Worm (Caenorhabditis elegans) whole organism, L1 larva: ENCODE measurements around the gene arl-3.
A peak's percentile ranks its signal among the peaks of the same experiment; 100 is the strongest.

Experiments used
- C04F5.9 ChIP-seq: sonication (generic microtip); optimal IDR thresholded peaks from 2 replicates; lab custom pipeline; 2016; ENCODE audit warnings: missing genetic modification characterization, missing compliant biosample characterization
- alr-1 ChIP-seq: fragments of 200-800 bp; sonication (Bioruptor generic); optimal IDR thresholded peaks from 2 replicates; lab custom pipeline; 2018; ENCODE audit warnings: borderline replicate concordance, mild to moderate bottlenecking, missing genetic modification characterization, missing compliant biosample characterization
- dsc-1 ChIP-seq: sonication (generic microtip); optimal IDR thresholded peaks from 2 replicates; lab custom pipeline; 2016; ENCODE audit warnings: mild to moderate bottlenecking, missing genetic modification characterization, missing compliant biosample characterization
- efl-1 ChIP-seq, 4 experiments: fragments of 150-350 bp; optimal IDR thresholded peaks in 3 of 4; peaks in 1 of 4; 1 replicate in 1 of 4; 2 replicates in 3 of 4; lab custom pipeline; 2014; ENCODE audit warnings: missing biosample characterization in 2 of 4, missing genetic modification characterization in 2 of 4, missing genetic modification reagents in 2 of 4
- egl-13 ChIP-seq: sonication (generic microtip); optimal IDR thresholded peaks from 2 replicates; lab custom pipeline; 2016; ENCODE audit warnings: missing genotype, missing genetic modification reagents, missing genetic modification characterization, missing compliant biosample characterization
- fos-1 ChIP-seq: fragments of 150-350 bp; optimal IDR thresholded peaks from 2 replicates; lab custom pipeline; 2014; ENCODE audit warnings: missing biosample characterization, missing genetic modification characterization
- grh-1 ChIP-seq: fragments of 200-800 bp; sonication (Bioruptor generic); IDR thresholded peaks from 2 replicates; pipeline ENCODE4 v1.3.6; 2022; ENCODE audit warnings: missing genetic modification reagents, missing genetic modification characterization, missing compliant biosample characterization
- hlh-4 ChIP-seq: sonication (generic microtip); optimal IDR thresholded peaks from 2 replicates; lab custom pipeline; 2016; ENCODE audit warnings: mild to moderate bottlenecking, missing genetic modification characterization, missing compliant biosample characterization
- hpl-2 ChIP-seq: fragments of 150-350 bp; optimal IDR thresholded peaks from 2 replicates; lab custom pipeline; 2014; ENCODE audit warnings: missing biosample characterization, missing genetic modification reagents, missing genetic modification characterization
- isw-1 ChIP-seq: fragments of 200-800 bp; sonication (Bioruptor generic); IDR thresholded peaks from 2 replicates; pipeline ENCODE4 v1.3.6; 2022; ENCODE audit warnings: missing genetic modification characterization, missing compliant biosample characterization
- jun-1 ChIP-seq: fragments of 150-350 bp; optimal IDR thresholded peaks from 2 replicates; lab custom pipeline; 2014; ENCODE audit warnings: missing biosample characterization, missing genetic modification reagents, missing genetic modification characterization
- lin-15B ChIP-seq: fragments of 150-350 bp; sonication (generic microtip); optimal IDR thresholded peaks from 3 replicates; lab custom pipeline; 2014; ENCODE audit warnings: missing biosample characterization, missing genetic modification characterization
- lin-39 ChIP-seq: fragments of 150-350 bp; optimal IDR thresholded peaks from 2 replicates; lab custom pipeline; 2014; ENCODE audit warnings: missing biosample characterization, missing genetic modification reagents, missing genetic modification characterization
- lir-3 ChIP-seq: sonication (generic microtip); optimal IDR thresholded peaks from 2 replicates; lab custom pipeline; 2016; ENCODE audit warnings: mild to moderate bottlenecking, missing genetic modification characterization, moderate library complexity, missing compliant biosample characterization; ENCODE audit not compliant: poor library complexity
- lsy-2 ChIP-seq, 2 experiments: fragments of 150-350 bp; optimal IDR thresholded peaks; 2 replicates each; lab custom pipeline; 2014; ENCODE audit warnings: missing biosample characterization in 2 of 2, missing genetic modification characterization in 2 of 2
- mab-9 ChIP-seq: fragments of 200-800 bp; sonication (Bioruptor generic); IDR thresholded peaks from 2 replicates; pipeline ENCODE4 v1.3.6; 2022; ENCODE audit warnings: missing genetic modification reagents, missing genetic modification characterization, missing compliant biosample characterization
- nhr-11 ChIP-seq: fragments of 150-350 bp; optimal IDR thresholded peaks from 2 replicates; lab custom pipeline; 2014; ENCODE audit warnings: missing biosample characterization, missing genetic modification characterization
- nhr-12 ChIP-seq: sonication (generic microtip); optimal IDR thresholded peaks from 2 replicates; lab custom pipeline; 2017; ENCODE audit warnings: missing biosample characterization, missing genetic modification characterization
- nhr-28 ChIP-seq: fragments of 150-350 bp; optimal IDR thresholded peaks from 2 replicates; lab custom pipeline; 2014; ENCODE audit warnings: missing biosample characterization, missing genetic modification characterization
- nhr-47 ChIP-seq: sonication (generic microtip); optimal IDR thresholded peaks from 2 replicates; lab custom pipeline; 2016; ENCODE audit warnings: mild to moderate bottlenecking, missing genetic modification characterization, moderate library complexity, missing compliant biosample characterization
- nhr-76 ChIP-seq: sonication (generic microtip); optimal IDR thresholded peaks from 2 replicates; lab custom pipeline; 2017; ENCODE audit warnings: missing biosample characterization, missing genetic modification characterization
- nhr-77 ChIP-seq: fragments of 150-350 bp; optimal IDR thresholded peaks from 2 replicates; lab custom pipeline; 2014; ENCODE audit warnings: missing biosample characterization, missing genetic modification characterization
- pax-3 ChIP-seq: fragments of 200-800 bp; sonication (Bioruptor generic); optimal IDR thresholded peaks from 2 replicates; lab custom pipeline; 2018; ENCODE audit warnings: mild to moderate bottlenecking, missing genetic modification characterization, moderate library complexity, missing compliant biosample characterization
- swsn-7 ChIP-seq: sonication (generic microtip); optimal IDR thresholded peaks from 2 replicates; lab custom pipeline; 2016; ENCODE audit warnings: missing genetic modification characterization, missing compliant biosample characterization
- unc-130 ChIP-seq: fragments of 150-350 bp; optimal IDR thresholded peaks from 2 replicates; lab custom pipeline; 2017; ENCODE audit warnings: missing biosample characterization, missing genetic modification characterization, inconsistent platforms
- unc-98 ChIP-seq: fragments of 200-800 bp; sonication (Bioruptor generic); IDR thresholded peaks from 2 replicates; pipeline ENCODE4 v1.3.6; 2022; ENCODE audit warnings: missing genetic modification characterization, missing compliant biosample characterization
- vab-15 ChIP-seq: sonication (generic microtip); optimal IDR thresholded peaks from 2 replicates; lab custom pipeline; 2017; ENCODE audit warnings: missing genotype, mild to moderate bottlenecking, missing genetic modification characterization, missing compliant biosample characterization

Gene arl-3

DNA sequence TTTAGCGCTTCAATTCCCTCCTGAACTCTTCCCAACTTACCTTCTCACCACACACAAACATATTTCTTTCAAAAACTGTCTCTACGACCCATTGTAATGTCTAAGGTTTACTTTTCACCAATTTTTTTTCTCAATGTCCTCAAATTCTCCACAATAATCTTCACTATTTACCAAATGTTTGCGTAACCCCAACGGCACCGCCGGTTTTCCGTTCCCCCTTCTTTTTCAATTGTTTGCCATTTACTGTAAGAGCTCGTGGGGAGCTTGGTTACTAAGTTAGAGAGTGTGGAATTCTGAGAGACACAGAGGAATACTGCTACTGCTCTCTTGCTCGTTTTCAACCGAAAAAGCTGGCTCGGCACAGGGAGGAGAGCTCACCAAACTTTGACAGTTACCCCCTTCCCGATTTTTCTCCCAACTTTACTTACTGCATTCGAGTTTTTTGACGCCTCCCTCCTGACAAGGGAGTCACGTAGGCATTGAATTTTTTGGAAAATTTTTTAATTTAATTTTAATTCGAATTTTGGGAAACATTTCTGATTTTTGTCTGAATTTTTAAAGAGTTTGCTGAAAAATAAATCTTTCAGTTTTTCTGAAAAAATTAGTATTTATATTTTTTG lies 35.6 kb upstream of the arl-3 start:
- no peak for TF ChIP-seq dsc-1
- TF ChIP-seq swsn-7 (tag; lab: Kevin White, UChicago) = no peak
- TF ChIP-seq nhr-77 = peak; percentile 71
- peak in 1 of 2 experiments; percentile 4 for TF ChIP-seq lsy-2 (tag; optimal IDR thresholded peaks at IDR 0.05; lab: Kevin White, UChicago)
- TF ChIP-seq lin-15B (tag; lab: Kevin White, UChicago) = no peak
- TF ChIP-seq efl-1 (optimal IDR thresholded peaks at IDR 0.05; lab: Kevin White, UChicago) = no peak
- TF ChIP-seq efl-1 (GFP tag; optimal IDR thresholded peaks at IDR 0.05 in 1 of 2; lab: Kevin White, UChicago) = peak in 1 of 2 experiments; percentile 91

DNA sequence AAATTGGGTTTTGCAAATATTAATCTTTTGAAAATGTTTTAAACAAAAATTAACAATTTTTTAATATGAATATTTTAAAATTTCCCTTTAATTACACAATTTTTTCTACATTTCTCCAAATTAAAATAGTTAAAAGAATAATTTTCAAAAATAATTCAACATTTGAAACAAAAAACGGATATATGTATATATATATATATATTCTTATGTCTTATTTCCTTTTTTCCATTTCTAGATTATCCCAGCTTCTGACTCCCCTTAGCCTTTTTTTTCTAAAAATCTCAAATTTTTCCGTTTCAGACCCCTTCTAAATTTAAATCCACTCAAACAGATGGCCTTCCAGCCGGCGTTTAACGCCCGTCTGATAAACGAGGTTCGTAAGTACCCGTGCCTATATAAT lies 33.0 kb upstream of the arl-3 start, which contains the start of gene madf-5:
madf-5 (plus strand) TSS at position 301 of the 400 bp plus-strand sequence.
- TF ChIP-seq grh-1 = no peak
- no peak for TF ChIP-seq unc-98 (GFP tag; lab: Robert Waterston, UW)
- TF ChIP-seq swsn-7 (tag; lab: Kevin White, UChicago) = no peak
- no peak for TF ChIP-seq nhr-28 (tag; lab: Kevin White, UChicago)
- no peak for TF ChIP-seq nhr-12 (tag; lab: Kevin White, UChicago)
- no peak for TF ChIP-seq lin-15B (tag; lab: Kevin White, UChicago)
- TF ChIP-seq mab-9 (GFP tag; lab: Robert Waterston, UW) = no peak
- TF ChIP-seq C04F5.9 (tag; lab: Kevin White, UChicago) = no peak
- TF ChIP-seq jun-1 (tag; lab: Kevin White, UChicago) = no peak
- no peak for TF ChIP-seq fos-1 (tag; lab: Kevin White, UChicago)
- TF ChIP-seq hlh-4 (tag; lab: Kevin White, UChicago) = no peak

- TF ChIP-seq dsc-1 = no peak
- TF ChIP-seq isw-1 (GFP tag; lab: Robert Waterston, UW) = no peak
- no peak for TF ChIP-seq egl-13 (tag; lab: Kevin White, UChicago)
- no peak for TF ChIP-seq nhr-47
- no peak for TF ChIP-seq unc-130 (tag; lab: Kevin White, UChicago)
- no peak for TF ChIP-seq nhr-11 (tag; lab: Kevin White, UChicago)
- TF ChIP-seq lir-3 (tag; lab: Kevin White, UChicago) = no peak
- no peak for TF ChIP-seq nhr-76 (tag; lab: Kevin White, UChicago)
- no peak for TF ChIP-seq alr-1 (tag; lab: Kevin White, UChicago)
- TF ChIP-seq hpl-2 (GFP tag; lab: Kevin White, UChicago) = no peak
Measured at ce11 chrII:14574790-14575189, 31.5 kb upstream of the arl-3 start.

ce11 chrII:14576429-14576828 lies 29.8 kb upstream of the arl-3 start, which contains the start of gene C01G12.13:
Gene C01G12.13, plus strand, starts transcription at chrII:14576729.
- TF ChIP-seq pax-3 (tag; lab: Kevin White, UChicago) = no peak

DNA sequence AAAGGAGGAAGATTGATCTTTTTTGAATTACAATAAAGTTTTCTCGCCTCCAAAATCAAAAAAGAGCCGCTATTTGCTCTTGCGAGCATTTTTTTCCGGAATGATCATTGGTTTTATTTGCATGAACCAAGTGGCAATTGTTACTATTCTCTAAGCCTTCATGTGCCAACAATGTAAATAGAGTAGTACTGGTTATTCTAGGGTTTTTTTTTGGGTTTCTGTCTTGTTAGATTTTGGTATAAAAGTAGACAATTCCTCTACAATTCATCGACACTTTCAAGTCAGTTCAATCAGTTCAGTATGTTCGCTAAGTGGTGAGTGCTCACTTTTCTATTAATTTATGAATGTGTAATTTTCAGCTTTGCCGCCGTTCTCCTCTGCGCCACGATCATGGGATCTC lies 28.3 kb upstream of the arl-3 start, which contains the start of gene nspb-7:
nspb-7 (plus strand) TSS at position 301 of the 400 bp plus-strand sequence.
- no peak for TF ChIP-seq lsy-2 (tag; optimal IDR thresholded peaks at IDR 0.05; lab: Kevin White, UChicago)
- TF ChIP-seq vab-15 (tag; lab: Kevin White, UChicago) = no peak

- no peak for TF ChIP-seq efl-1 (optimal IDR thresholded peaks at IDR 0.05; lab: Kevin White, UChicago)
- peak in 1 of 2 experiments; percentile 51 for TF ChIP-seq efl-1 (GFP tag; optimal IDR thresholded peaks at IDR 0.05 in 1 of 2; lab: Kevin White, UChicago)
- TF ChIP-seq lin-39 (tag; lab: Kevin White, UChicago) = no peak
Measured at ce11 chrII:14578716-14579115, 27.6 kb upstream of the arl-3 start, which contains the start of gene C01G12.9. Gene C01G12.9, plus strand, starts transcription at chrII:14579016.

DNA sequence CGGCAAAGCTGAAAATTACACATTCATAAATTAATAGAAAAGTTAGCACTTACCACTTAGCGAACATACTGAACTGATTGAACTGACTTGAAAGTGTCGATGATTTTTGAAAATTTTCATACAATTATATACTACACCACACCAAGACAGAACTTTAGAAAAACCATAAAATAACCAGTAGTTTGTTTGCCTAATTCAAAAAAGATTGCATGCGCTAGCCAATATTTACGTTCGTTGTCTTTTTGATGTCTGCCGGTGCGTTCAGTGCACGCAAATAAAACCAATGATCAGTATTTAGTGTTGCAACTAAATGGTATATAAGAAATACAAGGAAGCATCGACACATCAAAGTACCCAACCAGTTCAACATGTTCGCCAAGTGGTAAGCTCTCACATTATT lies 25.7 kb upstream of the arl-3 start, which contains the start of the genes nspb-8 and nspb-9:
nspb-8 (minus strand) TSS at position 101 of the 400 bp plus-strand sequence.
nspb-9 (plus strand) TSS at position 311 of the 400 bp plus-strand sequence.
- TF ChIP-seq jun-1 (tag; lab: Kevin White, UChicago) = no peak
- no peak for TF ChIP-seq efl-1 (optimal IDR thresholded peaks at IDR 0.05; lab: Kevin White, UChicago)
- peak in 1 of 2 experiments; percentile 62 for TF ChIP-seq efl-1 (GFP tag; optimal IDR thresholded peaks at IDR 0.05 in 1 of 2; lab: Kevin White, UChicago)
